Worm (Caenorhabditis elegans): ENCODE data around the gene C15H11.1.

DNA sequence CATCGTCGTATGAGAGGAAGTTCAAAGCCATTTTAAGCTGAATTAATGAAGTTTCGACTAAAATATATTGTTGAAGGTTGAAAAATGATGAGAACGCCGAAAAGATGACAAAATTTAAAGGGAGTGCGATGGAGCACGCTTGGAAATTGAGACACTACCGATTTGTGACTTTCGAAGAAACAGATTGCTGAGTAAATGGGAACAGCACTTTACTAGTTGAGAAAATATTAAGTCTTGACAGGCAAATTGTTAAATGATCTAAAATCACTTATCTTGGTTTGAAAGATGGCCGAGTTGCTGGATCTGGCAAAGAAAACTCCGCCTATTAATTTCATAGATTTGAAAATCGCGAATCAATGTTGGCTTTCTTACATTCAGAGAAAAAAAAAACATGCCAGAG is 29.7 kb downstream of the C15H11.1 start, which contains the start of gene rpoa-12:
- TF ChIP-seq snpc-4 (tag; optimal IDR thresholded peaks at IDR 0.05) (peak; percentile 24), pha-4 (tag; optimal IDR thresholded peaks at IDR 0.05) (peak; percentile 52), lin-15B (tag; optimal IDR thresholded peaks at IDR 0.05) (peak; percentile 64), unc-62 (GFP tag; optimal IDR thresholded peaks at IDR 0.05) (no peak), aly-2 (tag; optimal IDR thresholded peaks at IDR 0.05) (no peak), elt-3 (tag; optimal IDR thresholded peaks at IDR 0.05) (no peak), zag-1 (tag; optimal IDR thresholded peaks at IDR 0.05) (no peak)

All from whole organism, L3 larva.